Worm (Caenorhabditis elegans): Measurements from ENCODE around the gene sec-22.
A peak's percentile ranks its signal among the peaks of the same experiment; 100 is the strongest.

sec-22 gene

DNA sequence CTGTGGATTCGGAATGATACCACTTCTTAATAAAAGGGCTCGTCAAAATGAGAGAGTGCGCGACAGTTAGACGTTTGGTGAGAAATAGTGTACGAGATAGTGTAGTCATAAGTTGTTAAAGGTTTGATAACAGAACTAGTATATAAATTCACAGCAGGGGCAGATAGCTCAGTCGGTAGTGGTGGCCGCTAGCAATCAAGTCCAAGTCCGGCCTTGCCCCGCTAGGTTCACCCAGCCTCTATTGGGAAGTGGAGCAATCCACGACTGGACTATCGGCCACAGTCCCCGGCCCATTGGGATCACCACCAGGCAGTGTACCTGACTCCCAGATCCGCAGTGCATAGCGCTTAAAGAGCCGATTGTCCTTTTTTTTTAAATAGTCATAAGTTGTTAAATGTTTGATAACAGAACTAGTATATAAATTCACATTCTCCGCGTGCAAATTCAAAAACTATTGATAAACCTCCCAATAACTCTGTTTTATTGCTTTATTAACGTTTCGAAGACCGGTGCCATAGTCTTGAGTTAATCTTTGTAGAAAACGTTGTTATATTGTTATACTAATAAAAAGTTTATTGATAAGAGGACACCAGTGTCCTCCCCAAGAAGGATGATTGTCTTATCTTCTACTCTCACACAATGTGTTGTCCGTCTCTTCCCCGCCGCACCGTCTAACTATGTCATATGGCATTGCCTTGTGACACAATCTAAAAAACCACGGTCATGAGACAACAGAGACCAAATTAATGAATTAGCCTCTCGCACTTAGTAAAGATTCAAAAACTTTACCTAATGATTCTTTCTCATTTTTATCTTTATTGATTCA is 24.5 kb upstream of the sec-22 start (continued):
- TF ChIP-seq cey-2 (tag; optimal IDR thresholded peaks at IDR 0.05; ENCODE audit: borderline replicate concordance, insufficient read depth), result no peak
- TF ChIP-seq nhr-48 (tag; optimal IDR thresholded peaks at IDR 0.05), result peak; percentile 62
- TF ChIP-seq hlh-11 (tag; optimal IDR thresholded peaks at IDR 0.05), result peak; percentile 91
- peak; percentile 78 for TF ChIP-seq set-16 (GFP tag; IDR thresholded peaks at IDR 0.05)
- no peak for TF ChIP-seq ceh-32 (tag; optimal IDR thresholded peaks at IDR 0.05; ENCODE audit: poor library complexity)
- TF ChIP-seq nhr-6 (tag; optimal IDR thresholded peaks at IDR 0.05), result peak; percentile 65
- peak; percentile 42; the same call in 1 of the 2 replicates for TF ChIP-seq mdt-29 (GFP tag; IDR thresholded peaks at IDR 0.05)

DNA sequence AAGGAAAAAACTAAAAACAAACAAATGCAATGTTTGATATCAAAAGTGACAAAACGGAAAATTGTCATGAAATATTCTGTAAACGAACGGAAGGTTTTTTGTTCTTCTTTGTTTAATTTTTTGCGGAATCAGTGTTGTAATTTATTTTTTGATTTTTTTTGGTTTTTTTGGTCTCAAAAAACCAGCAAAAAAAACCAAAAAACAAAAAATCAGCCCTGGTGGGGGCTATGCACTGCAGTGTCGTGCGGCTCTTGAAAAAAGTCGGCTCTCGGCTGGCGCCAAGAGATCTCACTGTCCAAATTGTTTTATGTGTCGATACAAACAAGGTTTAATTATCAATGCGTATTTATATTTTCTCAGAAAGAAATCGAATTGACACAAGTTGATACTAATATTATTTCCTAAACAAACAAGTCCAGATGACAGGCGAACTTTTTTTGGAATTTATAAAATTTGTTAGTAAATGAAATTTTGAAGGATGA is 22.9 kb upstream of the sec-22 start:
- no peak for TF ChIP-seq arid-1 (GFP tag; conservative IDR thresholded peaks at IDR 0.05)
- no peak for TF ChIP-seq zip-11 (GFP tag; IDR thresholded peaks at IDR 0.05)
- TF ChIP-seq lsy-2 (tag; optimal IDR thresholded peaks at IDR 0.05), result no peak
- TF ChIP-seq R02D3.7 (tag; optimal IDR thresholded peaks at IDR 0.05), result no peak
- TF ChIP-seq nhr-237 (tag; optimal IDR thresholded peaks at IDR 0.05), result no peak
- TF ChIP-seq Y5F2A.4 (GFP tag; optimal IDR thresholded peaks at IDR 0.05), result peak; percentile 38
- no peak for TF ChIP-seq F49E8.2 (tag; optimal IDR thresholded peaks at IDR 0.05; ENCODE audit: borderline replicate concordance)
- peak; percentile 65 for TF ChIP-seq ama-1 (optimal IDR thresholded peaks at IDR 0.05)
- TF ChIP-seq lin-13 (GFP tag; optimal IDR thresholded peaks at IDR 0.05), result no peak
- no peak for TF ChIP-seq skn-1 (tag; optimal IDR thresholded peaks at IDR 0.05)
- TF ChIP-seq ceh-28 (tag; optimal IDR thresholded peaks at IDR 0.05), result no peak
- no peak for TF ChIP-seq nhr-76 (tag; optimal IDR thresholded peaks at IDR 0.05)
- TF ChIP-seq gei-8 (GFP tag; optimal IDR thresholded peaks at IDR 0.05), result peak; percentile 38
- TF ChIP-seq nhr-28 (tag; optimal IDR thresholded peaks at IDR 0.05), result peak; percentile 13
- no peak for TF ChIP-seq daf-8 (GFP tag; IDR thresholded peaks at IDR 0.05)
- TF ChIP-seq nhr-6 (tag; optimal IDR thresholded peaks at IDR 0.05), result no peak
- TF ChIP-seq mdt-29 (GFP tag; IDR thresholded peaks at IDR 0.05), result 0 out of 2 replicates have a peak, but pooled peaks have one; percentile 38
- TF ChIP-seq F26F4.8 (GFP tag; conservative IDR thresholded peaks at IDR 0.05), result no peak
- TF ChIP-seq zag-1 (tag; optimal IDR thresholded peaks at IDR 0.05), result no peak
- TF ChIP-seq lin-15B (tag; optimal IDR thresholded peaks at IDR 0.05), result no peak
- no peak for TF ChIP-seq dpl-1 (GFP tag; optimal IDR thresholded peaks at IDR 0.05)
- TF ChIP-seq aha-1 (tag), result peak; percentile 40
- TF ChIP-seq lin-29 (GFP tag; IDR thresholded peaks at IDR 0.05), result no peak
- TF ChIP-seq rbr-2 (tag; optimal IDR thresholded peaks at IDR 0.05), result no peak
- no peak for TF ChIP-seq nhr-10 (tag; optimal IDR thresholded peaks at IDR 0.05)
- peak; percentile 38 for TF ChIP-seq lin-38 (GFP tag; IDR thresholded peaks at IDR 0.05)
- no peak for TF ChIP-seq egl-27 (tag; optimal IDR thresholded peaks at IDR 0.05)
- TF ChIP-seq hmg-1.1 (GFP tag; IDR thresholded peaks at IDR 0.05), result peak; percentile 15; the same call in 1 of the 2 replicates
- TF ChIP-seq lir-3 (tag; optimal IDR thresholded peaks at IDR 0.05), result no peak
- peak; percentile 39; the same call in 1 of the 2 replicates for TF ChIP-seq dmd-6 (GFP tag; IDR thresholded peaks at IDR 0.05)
- no peak for TF ChIP-seq ceh-20 (GFP tag; IDR thresholded peaks at IDR 0.05)
- no peak for TF ChIP-seq daf-16 (GFP tag; optimal IDR thresholded peaks at IDR 0.05)
- peak; percentile 31 for TF ChIP-seq daf-16 (tag; optimal IDR thresholded peaks at IDR 0.05)
- no peak for TF ChIP-seq aly-2 (tag; optimal IDR thresholded peaks at IDR 0.05)
- TF ChIP-seq Y48G9A.11 (GFP tag; IDR thresholded peaks at IDR 0.05), result no peak
- TF ChIP-seq fos-1 (tag; optimal IDR thresholded peaks at IDR 0.05), result no peak
- TF ChIP-seq ceh-44 (GFP tag; IDR thresholded peaks at IDR 0.05), result no peak
- no peak for TF ChIP-seq daf-12 (tag; optimal IDR thresholded peaks at IDR 0.05)
- no peak for TF ChIP-seq F10B5.3 (tag; optimal IDR thresholded peaks at IDR 0.05)
- peak in 1 of 2 experiments; percentile 5 for TF ChIP-seq hif-1 (tag; optimal IDR thresholded peaks at IDR 0.05)
- 0 out of 2 replicates have a peak, but pooled peaks have one; percentile 43 for TF ChIP-seq Y105C5A.15 (GFP tag; IDR thresholded peaks at IDR 0.05)
- TF ChIP-seq php-3 (GFP tag; IDR thresholded peaks at IDR 0.05), result peak; percentile 55; the same call in 1 of the 2 replicates
- TF ChIP-seq vab-7 (GFP tag; IDR thresholded peaks at IDR 0.05), result no peak
- no peak for TF ChIP-seq lin-39 (tag; optimal IDR thresholded peaks at IDR 0.05)

All from whole organism, L4 larva.